Worm (Caenorhabditis elegans): ENCODE measurements around the gene srbc-70.

- no peak for TF ChIP-seq ceh-48 (tag; optimal IDR thresholded peaks at IDR 0.05)
- TF ChIP-seq gmeb-2 (tag; optimal IDR thresholded peaks at IDR 0.05), result no peak
- no peak for TF ChIP-seq nfya-1 (tag; optimal IDR thresholded peaks at IDR 0.05)
- no peak for TF ChIP-seq pha-4 (tag; optimal IDR thresholded peaks at IDR 0.05)
- no peak for TF ChIP-seq F13H6.1 (tag; optimal IDR thresholded peaks at IDR 0.05)
- no peak for TF ChIP-seq nhr-232 (tag; optimal IDR thresholded peaks at IDR 0.05)
- no peak for TF ChIP-seq ceh-34 (tag; optimal IDR thresholded peaks at IDR 0.05)
- no peak for TF ChIP-seq sox-4 (tag; optimal IDR thresholded peaks at IDR 0.05)
- no peak for TF ChIP-seq mec-3 (tag; optimal IDR thresholded peaks at IDR 0.05; ENCODE audit: borderline replicate concordance)
Measured at ce11 chrIV:4246493-4246892, 18.7 kb upstream of the srbc-70 start, which contains the start of gene ttr-20.
